Worm (Caenorhabditis elegans): Measurements from ENCODE around the gene iffb-1.

Gene iffb-1

ce11 chrIII:2329336-2329735 lies 15.1 kb downstream of the iffb-1 start, which contains the start of gene Y54F10BM.12:
Gene Y54F10BM.12, minus strand, starts transcription at chrIII:2329679.
- TF ChIP-seq ztf-29 (GFP tag; IDR thresholded peaks at IDR 0.05) (no peak), cog-1 (tag; optimal IDR thresholded peaks at IDR 0.05) (no peak), flt-1 (GFP tag; IDR thresholded peaks at IDR 0.05) (no peak), med-1 (GFP tag; optimal IDR thresholded peaks at IDR 0.05; ENCODE audit: insufficient read depth) (no peak), ref-1 (GFP tag; conservative IDR thresholded peaks at IDR 0.05) (no peak), T22C8.4 (GFP tag; IDR thresholded peaks at IDR 0.05) (no peak), klf-2 (GFP tag; conservative IDR thresholded peaks at IDR 0.05) (no peak), ztf-23 (GFP tag; IDR thresholded peaks at IDR 0.05) (no peak)

- no peak for TF ChIP-seq ref-1 (GFP tag; conservative IDR thresholded peaks at IDR 0.05)
Measured at ce11 chrIII:2330389-2330788, 16.2 kb downstream of the iffb-1 start.

DNA sequence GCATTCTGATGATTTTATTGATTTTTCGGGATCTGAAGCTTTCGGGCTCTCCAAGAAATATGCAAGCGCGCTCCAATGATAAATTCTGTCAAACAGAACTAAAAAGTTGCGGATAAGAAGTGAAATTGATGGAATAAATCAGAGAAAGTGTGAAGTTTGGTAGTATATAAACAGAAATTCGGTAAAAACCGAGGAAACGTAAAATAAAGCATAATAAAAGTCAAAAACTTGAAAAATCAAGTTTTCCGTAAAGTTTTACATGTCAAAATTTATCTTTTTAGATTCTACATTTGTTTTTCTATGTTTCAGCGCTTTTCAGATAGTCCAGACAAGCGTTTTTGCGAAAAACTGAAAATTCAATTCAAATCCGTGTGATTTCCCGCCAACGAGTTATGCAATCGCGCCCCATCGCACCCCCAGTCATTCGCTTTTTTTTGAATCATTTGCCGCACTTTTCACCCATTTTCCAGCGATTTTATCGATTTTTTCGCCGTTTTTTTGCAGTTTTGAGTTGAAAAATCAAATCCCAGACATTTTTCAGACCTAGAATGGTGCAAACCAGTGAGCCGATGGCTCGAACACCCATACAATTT lies 16.9 kb downstream of the iffb-1 start, which contains the start of the genes Y54F10BM.13 and ppm-1.D:
Gene Y54F10BM.13, minus strand, starts transcription at position 51 of the 593 bp plus-strand sequence.
Gene ppm-1.D, plus strand, starts transcription at position 540 of the 593 bp plus-strand sequence.
- TF ChIP-seq med-1 (GFP tag; optimal IDR thresholded peaks at IDR 0.05; ENCODE audit: insufficient read depth): no peak
- no peak for TF ChIP-seq cog-1 (tag; optimal IDR thresholded peaks at IDR 0.05)
- no peak for TF ChIP-seq ref-1 (GFP tag; conservative IDR thresholded peaks at IDR 0.05)
- no peak for TF ChIP-seq flt-1 (GFP tag; IDR thresholded peaks at IDR 0.05)
- no peak for TF ChIP-seq klf-2 (GFP tag; conservative IDR thresholded peaks at IDR 0.05)
- no peak for TF ChIP-seq tab-1 (GFP tag; IDR thresholded peaks at IDR 0.05)
- TF ChIP-seq T22C8.4 (GFP tag; IDR thresholded peaks at IDR 0.05): no peak
- no peak for TF ChIP-seq ztf-29 (GFP tag; IDR thresholded peaks at IDR 0.05)
- TF ChIP-seq ztf-23 (GFP tag; IDR thresholded peaks at IDR 0.05): no peak

ce11 chrIII:2343273-2343672 lies 29.0 kb downstream of the iffb-1 start, which contains the start of gene phf-5:
Gene phf-5, plus strand, starts transcription at chrIII:2343573.
- TF ChIP-seq ref-1 (GFP tag; conservative IDR thresholded peaks at IDR 0.05): no peak
- TF ChIP-seq cog-1 (tag; optimal IDR thresholded peaks at IDR 0.05): no peak
- TF ChIP-seq ztf-23 (GFP tag; IDR thresholded peaks at IDR 0.05): no peak
- TF ChIP-seq ztf-29 (GFP tag; IDR thresholded peaks at IDR 0.05): no peak
- TF ChIP-seq klf-2 (GFP tag; conservative IDR thresholded peaks at IDR 0.05): no peak
- no peak for TF ChIP-seq med-1 (GFP tag; optimal IDR thresholded peaks at IDR 0.05; ENCODE audit: insufficient read depth)
- no peak for TF ChIP-seq T22C8.4 (GFP tag; IDR thresholded peaks at IDR 0.05)
- no peak for TF ChIP-seq tab-1 (GFP tag; IDR thresholded peaks at IDR 0.05)
- TF ChIP-seq flt-1 (GFP tag; IDR thresholded peaks at IDR 0.05): no peak

ce11 chrIII:2347291-2347690 lies 33.1 kb downstream of the iffb-1 start, which contains the start of gene gip-1:
Gene gip-1, plus strand, starts transcription at chrIII:2347591.
- TF ChIP-seq ref-1 (GFP tag; conservative IDR thresholded peaks at IDR 0.05): no peak
- TF ChIP-seq ztf-29 (GFP tag; IDR thresholded peaks at IDR 0.05): no peak
- no peak for TF ChIP-seq ztf-23 (GFP tag; IDR thresholded peaks at IDR 0.05)
- TF ChIP-seq klf-2 (GFP tag; conservative IDR thresholded peaks at IDR 0.05): no peak
- TF ChIP-seq T22C8.4 (GFP tag; IDR thresholded peaks at IDR 0.05): no peak
- TF ChIP-seq med-1 (GFP tag; optimal IDR thresholded peaks at IDR 0.05; ENCODE audit: insufficient read depth): no peak
- TF ChIP-seq tab-1 (GFP tag; IDR thresholded peaks at IDR 0.05): no peak
- no peak for TF ChIP-seq cog-1 (tag; optimal IDR thresholded peaks at IDR 0.05)
- TF ChIP-seq flt-1 (GFP tag; IDR thresholded peaks at IDR 0.05): no peak

DNA sequence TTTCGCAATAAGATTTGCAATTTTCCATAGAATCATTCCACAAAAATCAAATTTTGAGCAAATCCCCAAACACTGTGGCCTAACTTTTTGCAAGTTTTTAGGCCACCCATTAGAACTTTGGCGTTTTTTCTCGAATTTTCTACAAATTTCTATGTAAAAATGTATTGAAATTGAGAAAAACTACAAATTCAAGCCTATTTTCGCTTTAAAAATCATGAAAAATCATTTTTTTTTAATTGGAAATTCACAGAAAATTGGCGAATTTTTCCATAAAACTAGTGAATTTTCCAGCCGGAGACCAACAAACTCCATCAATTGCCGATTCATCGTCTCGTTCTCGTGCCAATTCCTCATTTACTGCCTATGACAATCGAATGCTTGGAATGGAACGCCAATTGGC lies 35.7 kb downstream of the iffb-1 start:
- TF ChIP-seq med-1 (GFP tag; optimal IDR thresholded peaks at IDR 0.05; ENCODE audit: insufficient read depth) (no peak), ref-1 (GFP tag; conservative IDR thresholded peaks at IDR 0.05) (no peak), tab-1 (GFP tag; IDR thresholded peaks at IDR 0.05) (no peak)

ce11 chrIII:2362648-2363047 lies 48.4 kb downstream of the iffb-1 start, which contains the start of gene srd-69:
Gene srd-69, plus strand, starts transcription at chrIII:2362948.
- TF ChIP-seq T22C8.4 (GFP tag; IDR thresholded peaks at IDR 0.05) (no peak), klf-2 (GFP tag; conservative IDR thresholded peaks at IDR 0.05) (no peak), tab-1 (GFP tag; IDR thresholded peaks at IDR 0.05) (no peak), flt-1 (GFP tag; IDR thresholded peaks at IDR 0.05) (no peak), ztf-29 (GFP tag; IDR thresholded peaks at IDR 0.05) (no peak), cog-1 (tag; optimal IDR thresholded peaks at IDR 0.05) (no peak), med-1 (GFP tag; optimal IDR thresholded peaks at IDR 0.05; ENCODE audit: insufficient read depth) (no peak), ztf-23 (GFP tag; IDR thresholded peaks at IDR 0.05) (no peak), ref-1 (GFP tag; conservative IDR thresholded peaks at IDR 0.05) (no peak)

ce11 chrIII:2368424-2368823 lies 54.2 kb downstream of the iffb-1 start, which contains the start of gene H04J21.4:
Gene H04J21.4, minus strand, starts transcription at chrIII:2368524.
- no peak for TF ChIP-seq ztf-23 (GFP tag; IDR thresholded peaks at IDR 0.05)
- TF ChIP-seq flt-1 (GFP tag; IDR thresholded peaks at IDR 0.05): no peak

ce11 chrIII:2371864-2372263 lies 57.6 kb downstream of the iffb-1 start, which contains the start of gene H04J21.1:
Gene H04J21.1, minus strand, starts transcription at chrIII:2371964.
- TF ChIP-seq flt-1 (GFP tag; IDR thresholded peaks at IDR 0.05) (no peak), ref-1 (GFP tag; conservative IDR thresholded peaks at IDR 0.05) (no peak), T22C8.4 (GFP tag; IDR thresholded peaks at IDR 0.05) (no peak), tab-1 (GFP tag; IDR thresholded peaks at IDR 0.05) (no peak), ztf-23 (GFP tag; IDR thresholded peaks at IDR 0.05) (no peak), klf-2 (GFP tag; conservative IDR thresholded peaks at IDR 0.05) (no peak), ztf-29 (GFP tag; IDR thresholded peaks at IDR 0.05) (no peak), cog-1 (tag; optimal IDR thresholded peaks at IDR 0.05) (no peak), med-1 (GFP tag; optimal IDR thresholded peaks at IDR 0.05; ENCODE audit: insufficient read depth) (no peak)

DNA sequence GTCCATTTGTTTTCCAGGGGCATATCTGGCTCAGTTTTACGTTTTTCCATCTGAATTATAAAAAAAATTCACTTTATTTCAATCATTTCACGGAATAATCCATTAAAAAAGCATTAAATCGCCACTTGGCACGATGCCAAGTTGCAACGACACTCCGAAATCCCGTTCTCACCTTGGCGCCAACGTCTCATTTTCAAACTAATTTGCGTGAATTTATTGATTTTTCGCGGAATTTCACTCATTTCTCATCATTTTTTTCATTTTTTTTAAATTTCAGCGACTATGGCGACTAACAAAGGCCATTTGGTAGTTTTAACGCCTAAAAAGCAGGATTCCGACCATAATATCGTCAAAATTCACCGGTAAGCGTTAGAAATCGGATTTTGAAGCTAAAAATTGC lies 61.7 kb downstream of the iffb-1 start, which contains the start of gene H14E04.2:
Gene H14E04.2, plus strand, starts transcription at position 276 of the 400 bp plus-strand sequence.
- TF ChIP-seq ztf-29 (GFP tag; IDR thresholded peaks at IDR 0.05) (no peak), T22C8.4 (GFP tag; IDR thresholded peaks at IDR 0.05) (peak; percentile 59; the same call in 1 of the 2 replicates), flt-1 (GFP tag; IDR thresholded peaks at IDR 0.05) (no peak), klf-2 (GFP tag; conservative IDR thresholded peaks at IDR 0.05) (no peak)
